Fruit fly (Drosophila melanogaster) whole organism, prepupa: ENCODE data around the gene CG2124.

Source experiments
- Blimp-1 ChIP-seq: fragments of 200-800 bp; sonication (Bioruptor generic); optimal IDR thresholded peaks from 3 replicates; lab custom pipeline; 2017; ENCODE audit warnings: missing biosample characterization, missing genetic modification characterization, mild to moderate bottlenecking, moderate library complexity, missing genetic modification reagents
- CG10631 ChIP-seq: fragments of 200-800 bp; sonication (Bioruptor generic); optimal IDR thresholded peaks from 2 replicates; lab custom pipeline; 2016; ENCODE audit warnings: missing biosample characterization, missing genetic modification characterization
- CG10669 ChIP-seq: fragments of 200-800 bp; sonication (Bioruptor generic); optimal IDR thresholded peaks from 3 replicates; lab custom pipeline; 2018; ENCODE audit warnings: missing biosample characterization, mild to moderate bottlenecking, missing genetic modification characterization, moderate library complexity
- CG11294 ChIP-seq: fragments of 200-800 bp; sonication (Bioruptor generic); IDR thresholded peaks from 2 replicates; pipeline ENCODE4 v1.3.6; 2022; ENCODE audit warnings: missing biosample characterization, missing genetic modification characterization
- CG11762 ChIP-seq: fragments of 200-800 bp; sonication (Bioruptor generic); optimal IDR thresholded peaks from 3 replicates; lab custom pipeline; 2016; ENCODE audit warnings: missing biosample characterization, missing genetic modification characterization; ENCODE audit not compliant: insufficient read depth
- CG11902 ChIP-seq: fragments of 200-800 bp; sonication (Bioruptor generic); optimal IDR thresholded peaks from 3 replicates; lab custom pipeline; 2016; ENCODE audit warnings: missing biosample characterization, missing genetic modification characterization
- CG15336 ChIP-seq: fragments of 200-800 bp; sonication (Bioruptor generic); IDR thresholded peaks from 2 replicates; pipeline ENCODE4 v1.3.6; 2022; ENCODE audit warnings: missing biosample characterization, missing genetic modification characterization
- CG1621 ChIP-seq: fragments of 200-800 bp; sonication (Bioruptor generic); optimal IDR thresholded peaks from 3 replicates; lab custom pipeline; 2018; ENCODE audit warnings: missing biosample characterization, mild to moderate bottlenecking, missing genetic modification characterization
- CG16779 ChIP-seq: fragments of 200-800 bp; sonication (Bioruptor generic); optimal IDR thresholded peaks from 3 replicates; lab custom pipeline; 2017; ENCODE audit warnings: missing biosample characterization, mild to moderate bottlenecking, missing genetic modification characterization
- CG3032 ChIP-seq: fragments of 200-800 bp; optimal IDR thresholded peaks from 2 replicates; lab custom pipeline; 2019; ENCODE audit warnings: missing biosample characterization, mild to moderate bottlenecking, missing genetic modification characterization, moderate library complexity
- CG31627 ChIP-seq: fragments of 200-800 bp; sonication (Bioruptor generic); optimal IDR thresholded peaks from 3 replicates; lab custom pipeline; 2016; ENCODE audit warnings: missing biosample characterization, missing genetic modification characterization
- CG32006 ChIP-seq: fragments of 200-800 bp; sonication (Bioruptor generic); optimal IDR thresholded peaks from 3 replicates; lab custom pipeline; 2017; ENCODE audit warnings: missing biosample characterization, mild to moderate bottlenecking, missing genetic modification characterization
- CG3919 ChIP-seq: fragments of 200-800 bp; sonication (Bioruptor generic); optimal IDR thresholded peaks from 3 replicates; lab custom pipeline; 2016; ENCODE audit warnings: missing biosample characterization, missing genetic modification characterization
- CG6163 ChIP-seq: fragments of 200-800 bp; sonication (Bioruptor generic); IDR thresholded peaks from 3 replicates; pipeline ENCODE4 v1.3.6; 2022; ENCODE audit warnings: missing biosample characterization, missing genetic modification characterization
- CG6276 ChIP-seq: fragments of 200-800 bp; sonication (Bioruptor generic); optimal IDR thresholded peaks from 2 replicates; lab custom pipeline; 2017; ENCODE audit warnings: missing biosample characterization, mild to moderate bottlenecking, missing genetic modification characterization
- CG6808 ChIP-seq: fragments of 200-800 bp; sonication (Bioruptor generic); optimal IDR thresholded peaks from 3 replicates; lab custom pipeline; 2017; ENCODE audit warnings: missing biosample characterization, missing genetic modification characterization, mild to moderate bottlenecking, moderate library complexity, missing genetic modification reagents
- CG6854 ChIP-seq: fragments of 200-800 bp; sonication (Bioruptor generic); optimal IDR thresholded peaks from 2 replicates; lab custom pipeline; 2017; ENCODE audit warnings: missing biosample characterization, mild to moderate bottlenecking, missing genetic modification characterization
- CG8632 ChIP-seq: fragments of 200-800 bp; sonication (Bioruptor generic); optimal IDR thresholded peaks from 3 replicates; lab custom pipeline; 2016; ENCODE audit warnings: missing biosample characterization, missing genetic modification characterization
- CG9139 ChIP-seq: fragments of 200-800 bp; sonication (Bioruptor generic); optimal IDR thresholded peaks from 3 replicates; lab custom pipeline; 2017; ENCODE audit warnings: missing biosample characterization, mild to moderate bottlenecking, missing genetic modification characterization
- Eip75B ChIP-seq: fragments of 200-800 bp; sonication (Bioruptor generic); optimal IDR thresholded peaks from 3 replicates; lab custom pipeline; 2016; ENCODE audit warnings: missing biosample characterization, missing genetic modification characterization
- Eip78C ChIP-seq: fragments of 200-800 bp; sonication (Bioruptor generic); peaks from one replicate; lab custom pipeline; 2016; ENCODE audit warnings: missing biosample characterization, missing genetic modification characterization
- Eip93F ChIP-seq: fragments of 200-800 bp; sonication (Bioruptor generic); optimal IDR thresholded peaks from 2 replicates; lab custom pipeline; 2016; ENCODE audit warnings: missing biosample characterization, mild to moderate bottlenecking, missing genetic modification characterization
- Ets21C ChIP-seq: fragments of 200-800 bp; sonication (Bioruptor generic); optimal IDR thresholded peaks from 3 replicates; lab custom pipeline; 2016; ENCODE audit warnings: missing biosample characterization, missing genetic modification characterization
- Gug ChIP-seq: fragments of 200-800 bp; sonication (Bioruptor generic); IDR thresholded peaks from 2 replicates; pipeline ENCODE4 v1.3.6; 2022; ENCODE audit warnings: missing biosample characterization, missing genetic modification characterization
- Hr38 ChIP-seq: sonication (Bioruptor generic); optimal IDR thresholded peaks from 2 replicates; lab custom pipeline; 2016; ENCODE audit warnings: missing biosample characterization, missing genetic modification characterization
- Hr39 ChIP-seq: fragments of 200-800 bp; sonication (Bioruptor generic); optimal IDR thresholded peaks from 2 replicates; lab custom pipeline; 2016; ENCODE audit warnings: missing biosample characterization, missing genetic modification characterization
- OdsH ChIP-seq: fragments of 200-800 bp; sonication (Bioruptor generic); optimal IDR thresholded peaks from 3 replicates; lab custom pipeline; 2016; ENCODE audit warnings: missing biosample characterization, missing genetic modification characterization
- Smox ChIP-seq: fragments of 200-800 bp; sonication (Bioruptor generic); optimal IDR thresholded peaks from 3 replicates; lab custom pipeline; 2016; ENCODE audit warnings: missing biosample characterization, missing genetic modification characterization
- Sox15 ChIP-seq: fragments of 200-800 bp; sonication (Bioruptor generic); optimal IDR thresholded peaks from 3 replicates; lab custom pipeline; 2016; ENCODE audit warnings: missing biosample characterization, missing genetic modification characterization
- achi ChIP-seq: fragments of 200-800 bp; sonication (Bioruptor generic); optimal IDR thresholded peaks from 3 replicates; lab custom pipeline; 2016; ENCODE audit warnings: missing biosample characterization, missing genetic modification characterization
- acj6 ChIP-seq: fragments of 200-800 bp; sonication (Bioruptor generic); optimal IDR thresholded peaks from 3 replicates; lab custom pipeline; 2016; ENCODE audit warnings: missing biosample characterization, missing genetic modification characterization
- cyc ChIP-seq: fragments of 200-800 bp; sonication (Bioruptor generic); optimal IDR thresholded peaks from 3 replicates; lab custom pipeline; 2016; ENCODE audit warnings: missing biosample characterization, missing genetic modification characterization
- eg ChIP-seq: fragments of 200-800 bp; sonication (Bioruptor generic); IDR thresholded peaks from 3 replicates; pipeline ENCODE4 v1.3.6; 2022; ENCODE audit warnings: missing biosample characterization, missing genetic modification characterization
- esn ChIP-seq: fragments of 200-800 bp; sonication (Bioruptor generic); optimal IDR thresholded peaks from 2 replicates; lab custom pipeline; 2016; ENCODE audit warnings: missing biosample characterization, mild to moderate bottlenecking, missing genetic modification characterization, moderate library complexity
- fd85E ChIP-seq: fragments of 200-800 bp; sonication (Bioruptor generic); optimal IDR thresholded peaks from 3 replicates; lab custom pipeline; 2016; ENCODE audit warnings: missing biosample characterization, missing genetic modification characterization
- fkh ChIP-seq: fragments of 200-800 bp; sonication (Bioruptor generic); optimal IDR thresholded peaks from 3 replicates; lab custom pipeline; 2017; ENCODE audit warnings: missing biosample characterization, mild to moderate bottlenecking, missing genetic modification characterization, moderate library complexity
- lz ChIP-seq: fragments of 200-800 bp; sonication (Bioruptor generic); optimal IDR thresholded peaks from 3 replicates; lab custom pipeline; 2016; ENCODE audit warnings: missing biosample characterization, missing genetic modification characterization
- net ChIP-seq: fragments of 200-800 bp; sonication (Bioruptor generic); optimal IDR thresholded peaks from 3 replicates; lab custom pipeline; 2016; ENCODE audit warnings: missing biosample characterization, missing genetic modification characterization
- pdm3 ChIP-seq: fragments of 200-800 bp; sonication (Bioruptor generic); optimal IDR thresholded peaks from 3 replicates; lab custom pipeline; 2016; ENCODE audit warnings: missing biosample characterization, missing genetic modification characterization
- salr ChIP-seq, 2 experiments: fragments of 200-800 bp; sonication (Bioruptor generic); optimal IDR thresholded peaks; 3 replicates each; lab custom pipeline; 2016 to 2018; ENCODE audit warnings: missing biosample characterization in 2 of 2, missing genetic modification characterization in 2 of 2, mild to moderate bottlenecking in 1 of 2
- spab ChIP-seq: fragments of 200-800 bp; sonication (Bioruptor generic); optimal IDR thresholded peaks from 2 replicates; lab custom pipeline; 2017; ENCODE audit warnings: missing biosample characterization, mild to moderate bottlenecking, missing genetic modification characterization, missing genetic modification reagents
- svp ChIP-seq: fragments of 200-800 bp; sonication (Bioruptor generic); peaks from one replicate; lab custom pipeline; 2016; ENCODE audit warnings: missing biosample characterization, missing genetic modification characterization
- topi ChIP-seq: fragments of 200-800 bp; sonication (Bioruptor generic); optimal IDR thresholded peaks from 3 replicates; lab custom pipeline; 2016; ENCODE audit warnings: missing biosample characterization, missing genetic modification characterization
- vri ChIP-seq: fragments of 200-800 bp; sonication (Bioruptor generic); optimal IDR thresholded peaks from 3 replicates; lab custom pipeline; 2016; ENCODE audit warnings: missing biosample characterization, mild to moderate bottlenecking, missing genetic modification characterization

The CG2124 gene

dm6 chrX:10601479-10601921 lies 5.6 kb downstream of the CG2124 start:
- TF ChIP-seq eg (GFP tag; lab: Robert Waterston, UW) (0 out of 3 replicates have a peak, but pooled peaks have one; percentile 18), CG32006 (GFP tag; lab: Kevin White, UChicago) (peak; percentile 40), topi (GFP tag; lab: Kevin White, UChicago) (peak; percentile 1), CG10669 (GFP tag; lab: Kevin White, UChicago) (peak; percentile 87), CG3032 (peak; percentile 30), Gug (GFP tag; lab: Robert Waterston, UW) (no peak), CG11902 (GFP tag; lab: Kevin White, UChicago) (peak; percentile 60), salr (GFP tag; optimal IDR thresholded peaks at IDR 0.05; lab: Kevin White, UChicago) (peak in 1 of 2 experiments; percentile 26), CG31627 (peak; percentile 35), Blimp-1 (GFP tag; lab: Kevin White, UChicago) (no peak), esn (no peak), achi (peak; percentile 19), svp (GFP tag; lab: Kevin White, UChicago) (peak; percentile 56), Eip78C (GFP tag; lab: Kevin White, UChicago) (peak; percentile 43), cyc (GFP tag; lab: Kevin White, UChicago) (peak; percentile 56), Ets21C (GFP tag; lab: Kevin White, UChicago) (peak; percentile 27), Hr39 (peak; percentile 40), Sox15 (GFP tag; lab: Kevin White, UChicago) (peak; percentile 1), CG3919 (GFP tag; lab: Kevin White, UChicago) (peak; percentile 8), CG8632 (GFP tag; lab: Kevin White, UChicago) (no peak), fd85E (GFP tag; lab: Kevin White, UChicago) (no peak), lz (no peak), pdm3 (GFP tag; lab: Kevin White, UChicago) (peak; percentile 29), OdsH (GFP tag; lab: Kevin White, UChicago) (peak; percentile 47), CG6163 (0 out of 3 replicates have a peak, but pooled peaks have one; percentile 20), CG10631 (GFP tag; lab: Kevin White, UChicago) (peak; percentile 51), Eip75B (GFP tag; lab: Kevin White, UChicago) (no peak)

DNA sequence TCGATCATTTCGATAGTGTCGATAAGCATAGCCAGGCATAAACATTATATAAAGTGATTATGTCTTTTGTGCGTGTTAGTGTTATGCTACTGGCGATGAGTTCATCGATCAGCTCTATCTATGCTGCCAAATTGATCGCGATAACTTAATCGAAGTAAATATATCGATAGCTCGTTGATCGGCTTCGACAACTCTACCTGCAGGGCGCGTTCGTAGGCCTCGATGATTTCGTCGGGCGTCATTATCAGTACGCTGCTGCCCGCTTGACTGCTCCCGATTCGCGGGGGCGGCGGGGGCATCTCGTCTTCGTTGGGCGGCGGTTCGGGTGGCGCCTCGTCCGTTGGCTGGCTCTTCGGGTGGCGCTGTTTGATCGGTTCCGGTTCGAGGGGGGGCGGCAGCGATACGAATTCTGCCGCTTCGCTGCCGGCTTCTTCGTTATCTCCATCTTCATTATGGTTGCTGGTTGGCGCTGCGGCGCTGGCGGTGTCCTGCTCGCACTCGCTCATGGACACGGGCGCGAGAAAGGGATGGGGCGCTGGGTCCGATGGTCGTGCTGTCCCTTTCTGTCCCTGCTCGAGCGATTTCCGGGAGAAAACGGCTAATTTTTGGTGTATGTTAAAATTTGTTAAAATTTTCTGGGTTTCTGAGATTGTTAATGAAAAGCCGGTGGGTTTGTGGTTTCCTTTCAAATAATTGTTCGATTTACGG lies 6.3 kb downstream of the CG2124 start, which contains the start of gene CG1628:
Gene CG1628 (minus strand): TSS at position 658 of the 708 bp plus-strand sequence.
- TF ChIP-seq CG6808: no peak
- peak; percentile 13 for TF ChIP-seq cyc (GFP tag; lab: Kevin White, UChicago)
- TF ChIP-seq Eip78C (GFP tag; lab: Kevin White, UChicago): peak; percentile 76
- no peak for TF ChIP-seq acj6 (GFP tag; lab: Kevin White, UChicago)
- TF ChIP-seq Sox15 (GFP tag; lab: Kevin White, UChicago): no peak
- no peak for TF ChIP-seq Eip75B (GFP tag; lab: Kevin White, UChicago)
- TF ChIP-seq achi: no peak
- no peak for TF ChIP-seq CG3032
- no peak for TF ChIP-seq Ets21C (GFP tag; lab: Kevin White, UChicago)
- no peak for TF ChIP-seq Eip93F
- TF ChIP-seq CG3919 (GFP tag; lab: Kevin White, UChicago): peak; percentile 30
- no peak for TF ChIP-seq CG11762 (GFP tag; lab: Kevin White, UChicago)
- TF ChIP-seq CG32006 (GFP tag; lab: Kevin White, UChicago): no peak
- TF ChIP-seq net (GFP tag; lab: Kevin White, UChicago): no peak
- TF ChIP-seq CG8632 (GFP tag; lab: Kevin White, UChicago): no peak
- no peak for TF ChIP-seq vri (GFP tag; lab: Kevin White, UChicago)
- no peak for TF ChIP-seq CG10631 (GFP tag; lab: Kevin White, UChicago)
- TF ChIP-seq CG10669 (GFP tag; lab: Kevin White, UChicago): no peak
- TF ChIP-seq CG9139 (GFP tag; lab: Kevin White, UChicago): no peak
- peak; percentile 57 for TF ChIP-seq CG6854
- no peak for TF ChIP-seq lz
- no peak for TF ChIP-seq Blimp-1 (GFP tag; lab: Kevin White, UChicago)
- TF ChIP-seq fkh (GFP tag; lab: Kevin White, UChicago): no peak
- peak; percentile 16; the same call in 1 of the 2 replicates for TF ChIP-seq CG15336 (GFP tag; lab: Robert Waterston, UW)
- TF ChIP-seq Smox (GFP tag; lab: Kevin White, UChicago): no peak
- 0 out of 3 replicates have a peak, but pooled peaks have one; percentile 28 for TF ChIP-seq eg (GFP tag; lab: Robert Waterston, UW)
- no peak for TF ChIP-seq CG11902 (GFP tag; lab: Kevin White, UChicago)
- peak; percentile 69 for TF ChIP-seq svp (GFP tag; lab: Kevin White, UChicago)
- no peak for TF ChIP-seq CG11294 (GFP tag; lab: Robert Waterston, UW)
- no peak for TF ChIP-seq spab (GFP tag; lab: Kevin White, UChicago)
- TF ChIP-seq Hr39: no peak
- TF ChIP-seq CG6276 (GFP tag; lab: Kevin White, UChicago): peak; percentile 21
- no peak for TF ChIP-seq salr (GFP tag; optimal IDR thresholded peaks at IDR 0.05; lab: Kevin White, UChicago)
- TF ChIP-seq CG6163: 0 out of 3 replicates have a peak, but pooled peaks have one; percentile 35
- no peak for TF ChIP-seq CG16779 (tag; lab: Kevin White, UChicago)
- TF ChIP-seq Hr38 (GFP tag; lab: Kevin White, UChicago): no peak
- TF ChIP-seq CG1621: no peak
